Worm (Caenorhabditis elegans): ENCODE measurements around the gene nfx-1.

- TF ChIP-seq ahr-1 (tag; optimal IDR thresholded peaks at IDR 0.05) (no peak), C38D4.7 (GFP tag; optimal IDR thresholded peaks at IDR 0.05) (no peak), ets-4 (tag; optimal IDR thresholded peaks at IDR 0.05) (no peak), fax-1 (tag; optimal IDR thresholded peaks at IDR 0.05) (no peak), elt-2 (tag; optimal IDR thresholded peaks at IDR 0.05) (no peak)
Measured at ce11 chrIII:6411914-6412313, 36.7 kb downstream of the nfx-1 start, which contains the start of gene C05D11.5.

Measured in whole organism, late embryonic.